Fruit fly (Drosophila melanogaster) whole organism, embryonic: ENCODE measurements around the gene CG42749.

Source experiments
- Antp ChIP-seq: fragments of 200-800 bp; sonication (Bioruptor generic); optimal IDR thresholded peaks from 3 replicates; lab custom pipeline; 2016; ENCODE audit warnings: missing biosample characterization, missing genetic modification characterization
- B-H2 ChIP-seq: fragments of 200-800 bp; sonication (Bioruptor generic); optimal IDR thresholded peaks from 2 replicates; lab custom pipeline; 2018; ENCODE audit warnings: missing biosample characterization, mild to moderate bottlenecking, missing genetic modification characterization
- BEAF-32 ChIP-seq: fragments of 200-800 bp; sonication (Bioruptor generic); optimal IDR thresholded peaks from 3 replicates; lab custom pipeline; 2017; ENCODE audit warnings: missing biosample characterization, missing genetic modification characterization, mild to moderate bottlenecking, moderate library complexity, missing genetic modification reagents
- Bteb2 ChIP-seq: fragments of 200-800 bp; sonication (Bioruptor generic); optimal IDR thresholded peaks from 2 replicates; lab custom pipeline; 2016; ENCODE audit warnings: missing biosample characterization, missing genetic modification characterization
- CG10147 ChIP-seq: fragments of 200-800 bp; sonication (Bioruptor generic); optimal IDR thresholded peaks from 2 replicates; lab custom pipeline; 2019; ENCODE audit warnings: missing biosample characterization, mild to moderate bottlenecking, missing genetic modification characterization, moderate library complexity
- CG1024 ChIP-seq: fragments of 200-800 bp; sonication (Bioruptor generic); IDR thresholded peaks from 2 replicates; pipeline ENCODE4 v1.3.6; 2022; ENCODE audit warnings: missing biosample characterization, missing genetic modification characterization
- CG10565 ChIP-seq: fragments of 200-800 bp; sonication (Bioruptor generic); optimal IDR thresholded peaks from 3 replicates; lab custom pipeline; 2016; ENCODE audit warnings: missing biosample characterization, mild to moderate bottlenecking, missing genetic modification characterization
- CG11456 ChIP-seq: fragments of 200-800 bp; sonication (Bioruptor generic); IDR thresholded peaks from 3 replicates; pipeline ENCODE4 v1.3.6; 2022; ENCODE audit warnings: missing biosample characterization, missing genetic modification characterization
- CG11696 ChIP-seq: fragments of 200-800 bp; sonication (Bioruptor generic); IDR thresholded peaks from 2 replicates; pipeline ENCODE4 v1.3.6; 2022; ENCODE audit warnings: missing biosample characterization, missing genetic modification characterization
- CG14014 ChIP-seq: fragments of 200-800 bp; sonication (Bioruptor generic); IDR thresholded peaks from 2 replicates; pipeline ENCODE4 v1.3.6; 2022; ENCODE audit warnings: missing biosample characterization, missing genetic modification characterization
- CG15269 ChIP-seq: fragments of 200-800 bp; sonication (Bioruptor generic); optimal IDR thresholded peaks from 2 replicates; lab custom pipeline; 2018; ENCODE audit warnings: missing biosample characterization, mild to moderate bottlenecking, missing genetic modification characterization, moderate library complexity
- CG2678 ChIP-seq: fragments of 200-800 bp; sonication (Bioruptor generic); optimal IDR thresholded peaks from 3 replicates; lab custom pipeline; 2019; ENCODE audit warnings: missing biosample characterization, mild to moderate bottlenecking, missing genetic modification characterization, moderate library complexity
- CG2875 ChIP-seq: fragments of 200-800 bp; sonication (Bioruptor generic); optimal IDR thresholded peaks from 2 replicates; lab custom pipeline; 2017; ENCODE audit warnings: missing biosample characterization, mild to moderate bottlenecking, missing genetic modification characterization, missing genetic modification reagents
- CG6683 ChIP-seq: fragments of 200-800 bp; sonication (Bioruptor generic); optimal IDR thresholded peaks from 2 replicates; lab custom pipeline; 2017; ENCODE audit warnings: missing biosample characterization, mild to moderate bottlenecking, missing genetic modification characterization, missing genetic modification reagents
- CG6813 ChIP-seq: fragments of 200-800 bp; sonication (Bioruptor generic); optimal IDR thresholded peaks from 2 replicates; lab custom pipeline; 2017; ENCODE audit warnings: missing biosample characterization, missing genetic modification characterization, mild to moderate bottlenecking, moderate library complexity, missing genetic modification reagents
- CG7357 ChIP-seq: fragments of 200-800 bp; sonication (Bioruptor generic); IDR thresholded peaks from 3 replicates; pipeline ENCODE4 v1.3.6; 2022; ENCODE audit warnings: missing biosample characterization, missing genetic modification characterization
- CG7745 ChIP-seq: fragments of 200-800 bp; sonication (Bioruptor generic); optimal IDR thresholded peaks from 2 replicates; lab custom pipeline; 2018; ENCODE audit warnings: missing biosample characterization, mild to moderate bottlenecking, missing genetic modification characterization, moderate library complexity
- CG9215 ChIP-seq: fragments of 200-800 bp; sonication (Bioruptor generic); IDR thresholded peaks from 2 replicates; pipeline ENCODE4 v1.3.6; 2022; ENCODE audit warnings: missing biosample characterization, missing genetic modification characterization
- CG9797 ChIP-seq: fragments of 200-800 bp; sonication (Bioruptor generic); optimal IDR thresholded peaks from 3 replicates; lab custom pipeline; 2018; ENCODE audit warnings: missing biosample characterization, mild to moderate bottlenecking, missing genetic modification characterization
- CG9817 ChIP-seq: fragments of 200-800 bp; sonication (Bioruptor generic); optimal IDR thresholded peaks from 2 replicates; lab custom pipeline; 2018; ENCODE audit warnings: missing biosample characterization, mild to moderate bottlenecking, missing genetic modification characterization, moderate library complexity
- CG9932 ChIP-seq: fragments of 200-800 bp; sonication (Bioruptor generic); IDR thresholded peaks from 2 replicates; pipeline ENCODE4 v1.3.6; 2022; ENCODE audit warnings: missing biosample characterization, missing genetic modification characterization
- CHES-1-like ChIP-seq: fragments of 200-800 bp; sonication (Bioruptor generic); optimal IDR thresholded peaks from 2 replicates; lab custom pipeline; 2016; ENCODE audit warnings: missing biosample characterization, missing genetic modification characterization
- Drgx ChIP-seq: fragments of 200-800 bp; sonication (Bioruptor generic); IDR thresholded peaks from 2 replicates; pipeline ENCODE4 v1.3.6; 2022; ENCODE audit warnings: missing biosample characterization, missing genetic modification characterization
- E2f1 ChIP-seq: fragments of 200-800 bp; sonication (Bioruptor generic); IDR thresholded peaks from 2 replicates; pipeline ENCODE4 v1.3.6; 2022; ENCODE audit warnings: missing biosample characterization, missing genetic modification characterization
- MBD-R2 ChIP-seq: fragments of 200-800 bp; sonication (Bioruptor generic); IDR thresholded peaks from 2 replicates; pipeline ENCODE4 v1.3.6; 2022; ENCODE audit warnings: missing biosample characterization, missing genetic modification characterization
- MTF-1 ChIP-seq: fragments of 200-800 bp; sonication (Bioruptor generic); optimal IDR thresholded peaks from 2 replicates; lab custom pipeline; 2018; ENCODE audit warnings: missing biosample characterization, mild to moderate bottlenecking, missing genetic modification characterization, borderline replicate concordance
- Max ChIP-seq: fragments of 200-800 bp; sonication (Bioruptor generic); optimal IDR thresholded peaks from 2 replicates; lab custom pipeline; 2016; ENCODE audit warnings: missing biosample characterization, mild to moderate bottlenecking, missing genetic modification characterization
- Mes4 ChIP-seq: fragments of 200-800 bp; sonication (Bioruptor generic); optimal IDR thresholded peaks from 2 replicates; lab custom pipeline; 2016; ENCODE audit warnings: missing biosample characterization, missing genetic modification characterization
- NFAT ChIP-seq: fragments of 200-800 bp; sonication (Bioruptor generic); IDR thresholded peaks from 2 replicates; pipeline ENCODE4 v1.3.6; 2022; ENCODE audit warnings: missing biosample characterization, missing genetic modification characterization
- Taf1 ChIP-seq: fragments of 200-800 bp; sonication (Bioruptor generic); IDR thresholded peaks from 2 replicates; pipeline ENCODE4 v1.3.6; 2022; ENCODE audit warnings: missing biosample characterization, missing genetic modification characterization
- al ChIP-seq: fragments of 200-800 bp; sonication (Bioruptor generic); IDR thresholded peaks from 2 replicates; pipeline ENCODE4 v1.3.6; 2022; ENCODE audit warnings: missing biosample characterization, missing genetic modification characterization
- amos ChIP-seq: fragments of 200-800 bp; sonication (Bioruptor generic); IDR thresholded peaks from 2 replicates; pipeline ENCODE4 v1.3.6; 2022; ENCODE audit warnings: missing biosample characterization, missing genetic modification characterization; ENCODE audit not compliant: partially characterized antibody
- dati ChIP-seq: fragments of 200-800 bp; sonication (Bioruptor generic); IDR thresholded peaks from 2 replicates; pipeline ENCODE4 v1.3.6; 2022; ENCODE audit warnings: missing biosample characterization, missing genetic modification characterization
- eve ChIP-seq, 2 experiments: fragments of >200 bp; optimal IDR thresholded peaks; 2 replicates each; lab custom pipeline; 2017; ENCODE audit warnings: missing biosample characterization in 2 of 2, missing genetic modification characterization in 2 of 2
- fd102C ChIP-seq: fragments of 200-800 bp; sonication (Bioruptor generic); optimal IDR thresholded peaks from 2 replicates; lab custom pipeline; 2018; ENCODE audit warnings: missing biosample characterization, mild to moderate bottlenecking, missing genetic modification characterization, moderate library complexity
- fu2 ChIP-seq: fragments of 200-800 bp; sonication (Bioruptor generic); optimal IDR thresholded peaks from 2 replicates; lab custom pipeline; 2016; ENCODE audit warnings: missing biosample characterization, missing genetic modification characterization
- h ChIP-seq: fragments of >200 bp; optimal IDR thresholded peaks from 2 replicates; lab custom pipeline; 2017
- lab ChIP-seq: fragments of 200-800 bp; sonication (Bioruptor generic); optimal IDR thresholded peaks from 3 replicates; lab custom pipeline; 2017; ENCODE audit warnings: missing biosample characterization, missing genetic modification characterization, mild to moderate bottlenecking, moderate library complexity, missing genetic modification reagents
- lov ChIP-seq, 2 experiments: fragments of 200-800 bp in 1 of 2; fragments of >200 bp in 1 of 2; sonication (Bioruptor generic) in 1 of 2; IDR thresholded peaks in 1 of 2; optimal IDR thresholded peaks in 1 of 2; 2 replicates in 1 of 2; 3 replicates in 1 of 2; pipeline versions ENCODE4 v1.3.6 to Lab custom; 2017 to 2022; ENCODE audit warnings: missing biosample characterization in 1 of 2, missing genetic modification characterization in 1 of 2
- nerfin-1 ChIP-seq: fragments of 200-800 bp; sonication (Bioruptor generic); optimal IDR thresholded peaks from 3 replicates; lab custom pipeline; 2019; ENCODE audit warnings: missing biosample characterization, mild to moderate bottlenecking, missing genetic modification characterization, moderate library complexity
- otp ChIP-seq: fragments of 200-800 bp; sonication (Bioruptor generic); IDR thresholded peaks from 3 replicates; pipeline ENCODE4, ENCODE4 v1.3.6; 2022; ENCODE audit warnings: missing biosample characterization, missing genetic modification characterization
- pum ChIP-seq: fragments of 200-800 bp; sonication (Bioruptor generic); optimal IDR thresholded peaks from 2 replicates; lab custom pipeline; 2016; ENCODE audit warnings: missing biosample characterization, missing genetic modification characterization
- row ChIP-seq: fragments of 200-800 bp; sonication (Bioruptor generic); IDR thresholded peaks from 3 replicates; pipeline ENCODE4 v1.3.6; 2022; ENCODE audit warnings: missing biosample characterization, missing genetic modification characterization
- scrt ChIP-seq: fragments of 200-800 bp; sonication (Bioruptor generic); optimal IDR thresholded peaks from 2 replicates; lab custom pipeline; 2018; ENCODE audit warnings: missing biosample characterization, mild to moderate bottlenecking, missing genetic modification characterization, moderate library complexity
- so ChIP-seq: fragments of 200-800 bp; sonication (Bioruptor generic); IDR thresholded peaks from 3 replicates; pipeline ENCODE4 v1.3.6; 2022; ENCODE audit warnings: missing biosample characterization, missing genetic modification characterization
- ssp ChIP-seq: fragments of 200-800 bp; sonication (Bioruptor generic); IDR thresholded peaks from 2 replicates; pipeline ENCODE4 v1.3.6; 2022; ENCODE audit warnings: missing biosample characterization, missing genetic modification characterization
- tna ChIP-seq: fragments of 200-800 bp; sonication (Bioruptor generic); IDR thresholded peaks from 2 replicates; pipeline ENCODE4 v1.3.6; 2022; ENCODE audit warnings: missing biosample characterization, missing genetic modification characterization; ENCODE audit not compliant: partially characterized antibody
- tup ChIP-seq: fragments of 200-800 bp; sonication (Bioruptor generic); optimal IDR thresholded peaks from 2 replicates; lab custom pipeline; 2016; ENCODE audit warnings: missing biosample characterization, mild to moderate bottlenecking, missing genetic modification characterization, moderate library complexity
- vnd ChIP-seq: fragments of 200-800 bp; sonication (Bioruptor generic); IDR thresholded peaks from 3 replicates; pipeline ENCODE4 v1.3.6; 2022; ENCODE audit warnings: missing biosample characterization, missing genetic modification characterization; ENCODE audit not compliant: partially characterized antibody
- zen2 ChIP-seq: fragments of 200-800 bp; sonication (Bioruptor generic); IDR thresholded peaks from 3 replicates; pipeline ENCODE4 v1.3.6; 2022; ENCODE audit warnings: missing biosample characterization, missing genetic modification characterization; ENCODE audit not compliant: partially characterized antibody
- zf30C ChIP-seq: fragments of 200-800 bp; sonication (Bioruptor generic); optimal IDR thresholded peaks from 3 replicates; lab custom pipeline; 2018; ENCODE audit warnings: missing biosample characterization, mild to moderate bottlenecking, missing genetic modification characterization

CG42749 gene

DNA sequence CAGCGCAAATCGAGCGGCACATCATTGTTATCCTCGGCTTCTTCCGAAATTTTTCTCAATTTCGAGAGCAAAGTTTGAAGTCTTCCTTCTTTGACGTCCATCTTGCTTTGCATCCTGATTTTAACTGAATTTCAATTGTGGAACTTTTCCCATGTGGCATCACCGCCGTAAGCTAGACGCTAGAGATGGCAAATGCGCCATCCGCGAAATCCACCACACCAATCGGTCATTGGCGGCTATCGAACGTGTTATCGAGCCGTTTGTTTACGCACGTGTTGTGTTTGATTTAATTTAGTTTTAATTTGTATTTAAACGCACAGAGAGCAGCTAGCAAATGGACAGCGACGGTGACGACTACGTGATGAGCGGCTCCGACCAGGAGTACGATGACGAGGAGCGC is 21.3 kb downstream of the CG42749 start, which contains the start of the genes CG15930 and Sas10 (continued):
- TF ChIP-seq amos (GFP tag; lab: Robert Waterston, UW) (peak; percentile 49; the same call in 1 of the 2 replicates), otp (GFP tag; lab: Robert Waterston, UW) (no peak), h (lab: Kevin White, UChicago) (no peak), scrt (GFP tag; lab: Kevin White, UChicago) (no peak), CG7745 (tag; lab: Kevin White, UChicago) (no peak), NFAT (GFP tag; lab: Robert Waterston, UW) (no peak), CG9932 (GFP tag; lab: Robert Waterston, UW) (no peak), tna (GFP tag; lab: Robert Waterston, UW) (no peak), CG14014 (GFP tag; lab: Robert Waterston, UW) (no peak), nerfin-1 (tag; lab: Kevin White, UChicago) (no peak), CG15269 (no peak), CG10147 (GFP tag; lab: Kevin White, UChicago) (no peak), Drgx (GFP tag; lab: Robert Waterston, UW) (no peak), CG2678 (tag; lab: Kevin White, UChicago) (no peak), CG9817 (tag; lab: Kevin White, UChicago) (no peak), fd102C (GFP tag; lab: Kevin White, UChicago) (no peak), CG1024 (no peak), vnd (GFP tag; lab: Robert Waterston, UW) (no peak), lov (optimal IDR thresholded peaks at IDR 0.05; lab: Kevin White, UChicago) (no peak), lov (GFP tag; IDR thresholded peaks at IDR 0.05; lab: Robert Waterston, UW) (no peak), eve (GFP tag; optimal IDR thresholded peaks at IDR 0.05; lab: Kevin White, UChicago) (no peak), tup (GFP tag; lab: Kevin White, UChicago) (no peak), MBD-R2 (GFP tag; lab: Robert Waterston, UW) (peak; percentile 63), Antp (GFP tag; lab: Kevin White, UChicago) (no peak), fu2 (GFP tag; lab: Kevin White, UChicago) (no peak), dati (GFP tag; lab: Robert Waterston, UW) (no peak), E2f1 (GFP tag; lab: Robert Waterston, UW) (no peak), zen2 (no peak; the same call in 2 of the 3 replicates), CG11696 (GFP tag; lab: Robert Waterston, UW) (no peak), CG9215 (GFP tag; lab: Robert Waterston, UW) (no peak), row (no peak), pum (no peak), Bteb2 (GFP tag; lab: Kevin White, UChicago) (no peak), MTF-1 (GFP tag; lab: Kevin White, UChicago) (no peak), al (GFP tag; lab: Robert Waterston, UW) (no peak), CG6683 (GFP tag; lab: Kevin White, UChicago) (no peak), Max (GFP tag; lab: Kevin White, UChicago) (peak; percentile 45), lab (GFP tag; lab: Kevin White, UChicago) (no peak), BEAF-32 (peak; percentile 44), CG2875 (GFP tag; lab: Kevin White, UChicago) (no peak), Taf1 (no peak), CG9797 (GFP tag; lab: Kevin White, UChicago) (no peak), CG10565 (GFP tag; lab: Kevin White, UChicago) (no peak), Mes4 (GFP tag; lab: Kevin White, UChicago) (no peak), CG7357 (no peak), zf30C (GFP tag; lab: Kevin White, UChicago) (no peak), ssp (GFP tag; lab: Robert Waterston, UW) (no peak), CG6813 (GFP tag; lab: Kevin White, UChicago) (no peak), CHES-1-like (GFP tag; lab: Kevin White, UChicago) (no peak), CG11456 (GFP tag; lab: Robert Waterston, UW) (no peak), B-H2 (GFP tag; lab: Kevin White, UChicago) (no peak), so (GFP tag; lab: Robert Waterston, UW) (no peak)
